Worm (Caenorhabditis elegans): ENCODE results near the gene mrps-25.

The mrps-25 gene

DNA sequence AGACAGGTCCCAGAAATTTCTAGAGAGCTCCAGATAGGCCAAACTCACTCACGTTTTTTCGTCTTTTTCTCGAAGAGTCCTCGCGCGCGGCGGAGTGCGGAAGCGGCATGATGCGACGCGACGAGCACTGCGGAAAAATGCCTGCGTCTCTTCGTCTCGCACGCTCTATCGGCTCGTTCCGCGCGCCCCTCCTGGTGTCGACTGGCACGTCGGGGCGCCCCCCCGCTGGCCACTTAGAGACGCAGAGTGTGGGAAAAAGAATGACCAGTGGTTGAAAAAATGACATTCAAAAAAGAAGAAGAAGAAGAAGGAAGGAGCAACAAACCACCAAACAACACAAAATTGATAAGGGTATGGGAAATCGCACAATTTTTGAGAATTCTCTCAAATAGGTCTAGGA, 10.7 kb downstream of the mrps-25 start, which contains the start of gene znf-782:
TSS of gene znf-782 (minus strand) at position 96 of the 400 bp plus-strand sequence.
- TF ChIP-seq C08G9.2 (tag; optimal IDR thresholded peaks at IDR 0.05) (peak; percentile 50), unc-3 (GFP tag; conservative IDR thresholded peaks at IDR 0.05) (no peak), unc-3 (tag; optimal IDR thresholded peaks at IDR 0.05) (no peak), ceh-45 (GFP tag; IDR thresholded peaks at IDR 0.05) (no peak), mec-3 (tag; optimal IDR thresholded peaks at IDR 0.05; ENCODE audit: borderline replicate concordance) (no peak), sdc-2 (tag; optimal IDR thresholded peaks at IDR 0.05) (peak; percentile 2), ceh-34 (tag; optimal IDR thresholded peaks at IDR 0.05) (peak; percentile 75), K02D7.2 (tag; optimal IDR thresholded peaks at IDR 0.05) (no peak), ttx-3 (tag; optimal IDR thresholded peaks at IDR 0.05) (no peak), F13H6.1 (tag; optimal IDR thresholded peaks at IDR 0.05) (peak; percentile 68), ref-2 (tag; optimal IDR thresholded peaks at IDR 0.05) (peak; percentile 44), unc-42 (tag; optimal IDR thresholded peaks at IDR 0.05) (peak; percentile 20), ceh-2 (tag; optimal IDR thresholded peaks at IDR 0.05) (peak; percentile 35), rnt-1 (tag; optimal IDR thresholded peaks at IDR 0.05) (peak; percentile 20), ceh-14 (tag; optimal IDR thresholded peaks at IDR 0.05) (peak; percentile 32), npax-4 (tag; optimal IDR thresholded peaks at IDR 0.05) (no peak), ceh-19 (GFP tag; optimal IDR thresholded peaks at IDR 0.05) (peak; percentile 39), ets-4 (tag; optimal IDR thresholded peaks at IDR 0.05) (peak; percentile 51), hlh-6 (tag; optimal IDR thresholded peaks at IDR 0.05) (no peak), hlh-30 (tag; optimal IDR thresholded peaks at IDR 0.05; ENCODE audit: insufficient read depth) (no peak), ceh-31 (tag; optimal IDR thresholded peaks at IDR 0.05) (peak; percentile 43), pros-1 (tag; optimal IDR thresholded peaks at IDR 0.05) (no peak), tbx-2 (tag; optimal IDR thresholded peaks at IDR 0.05) (peak; percentile 41), hlh-15 (tag; optimal IDR thresholded peaks at IDR 0.05) (no peak), gmeb-2 (tag; optimal IDR thresholded peaks at IDR 0.05) (no peak)

- TF ChIP-seq hlh-15 (tag; optimal IDR thresholded peaks at IDR 0.05) (no peak), pha-2 (tag; optimal IDR thresholded peaks at IDR 0.05) (no peak)
Observed at ce11 chrIV:1068730-1069244, 12.1 kb downstream of the mrps-25 start.

ce11 chrIV:1070383-1070782, 13.7 kb downstream of the mrps-25 start:
- TF ChIP-seq pros-1 (tag; optimal IDR thresholded peaks at IDR 0.05) (no peak), nfya-1 (tag; optimal IDR thresholded peaks at IDR 0.05) (peak; percentile 34), mec-3 (tag; optimal IDR thresholded peaks at IDR 0.05; ENCODE audit: borderline replicate concordance) (no peak), tbx-2 (tag; optimal IDR thresholded peaks at IDR 0.05) (peak; percentile 9), elt-2 (tag; optimal IDR thresholded peaks at IDR 0.05) (no peak), syd-9 (tag; optimal IDR thresholded peaks at IDR 0.05) (no peak), ceh-18 (tag; optimal IDR thresholded peaks at IDR 0.05) (peak; percentile 54), odd-2 (tag; optimal IDR thresholded peaks at IDR 0.05) (no peak), F13H6.1 (tag; optimal IDR thresholded peaks at IDR 0.05) (peak; percentile 93), lim-6 (tag; optimal IDR thresholded peaks at IDR 0.05) (no peak), sdc-2 (tag; optimal IDR thresholded peaks at IDR 0.05) (no peak), eyg-1 (tag; optimal IDR thresholded peaks at IDR 0.05) (no peak), unc-42 (tag; optimal IDR thresholded peaks at IDR 0.05) (peak; percentile 36), ceh-2 (tag; optimal IDR thresholded peaks at IDR 0.05) (no peak), fkh-6 (tag; optimal IDR thresholded peaks at IDR 0.05) (no peak), ceh-31 (tag; optimal IDR thresholded peaks at IDR 0.05) (peak; percentile 59), C08G9.2 (tag; optimal IDR thresholded peaks at IDR 0.05) (no peak), sox-2 (GFP tag; IDR thresholded peaks at IDR 0.05) (no peak), C38D4.7 (GFP tag; optimal IDR thresholded peaks at IDR 0.05) (no peak), ceh-48 (tag; optimal IDR thresholded peaks at IDR 0.05) (no peak), nhr-232 (tag; optimal IDR thresholded peaks at IDR 0.05) (no peak), ama-1 (optimal IDR thresholded peaks at IDR 0.05) (no peak), nhr-11 (tag; optimal IDR thresholded peaks at IDR 0.05) (no peak), ttx-3 (tag; optimal IDR thresholded peaks at IDR 0.05) (no peak), zip-5 (tag; optimal IDR thresholded peaks at IDR 0.05) (no peak), ceh-24 (tag; optimal IDR thresholded peaks at IDR 0.05) (no peak), pqm-1 (tag; optimal IDR thresholded peaks at IDR 0.05) (no peak), lin-11 (tag; optimal IDR thresholded peaks at IDR 0.05) (no peak)
